Worm (Caenorhabditis elegans): Measurements from ENCODE around the gene T27A10.6.
A peak's percentile ranks its signal among the peaks of the same experiment; 100 is the strongest.

T27A10.6 gene

ce11 chrX:3611740-3612139 lies 15.6 kb upstream of the T27A10.6 start:
- TF ChIP-seq snpc-4 (tag; optimal IDR thresholded peaks at IDR 0.05) (no peak), xbp-1 (tag; optimal IDR thresholded peaks at IDR 0.05) (no peak), unc-86 (tag; optimal IDR thresholded peaks at IDR 0.05) (no peak), mef-2 (tag; optimal IDR thresholded peaks at IDR 0.05) (no peak), nhr-28 (tag; optimal IDR thresholded peaks at IDR 0.05) (no peak), lin-39 (tag; optimal IDR thresholded peaks at IDR 0.05) (no peak)

ce11 chrX:3611042-3611623 lies 15.0 kb upstream of the T27A10.6 start, which contains the start of gene C18B2.5:
Gene C18B2.5 (minus strand): TSS chrX:3611092.
- TF ChIP-seq elt-2 (tag; optimal IDR thresholded peaks at IDR 0.05) (peak; percentile 35), fos-1 (tag; optimal IDR thresholded peaks at IDR 0.05) (no peak), efl-1 (optimal IDR thresholded peaks at IDR 0.05) (no peak), efl-1 (GFP tag; optimal IDR thresholded peaks at IDR 0.05 in 1 of 2) (peak in 1 of 2 experiments; percentile 72)

ce11 chrX:3610442-3610841 lies 14.3 kb upstream of the T27A10.6 start:
- TF ChIP-seq fkh-8 (tag; optimal IDR thresholded peaks at IDR 0.05) (no peak), blmp-1 (tag; optimal IDR thresholded peaks at IDR 0.05) (no peak), hpl-2 (GFP tag; optimal IDR thresholded peaks at IDR 0.05) (no peak), lin-39 (tag; optimal IDR thresholded peaks at IDR 0.05) (no peak), grh-1 (GFP tag; IDR thresholded peaks at IDR 0.05) (no peak), mab-9 (GFP tag; IDR thresholded peaks at IDR 0.05) (no peak), ama-1 (optimal IDR thresholded peaks at IDR 0.05) (no peak), C04F5.9 (tag; optimal IDR thresholded peaks at IDR 0.05) (no peak), ceh-8 (GFP tag; optimal IDR thresholded peaks at IDR 0.05) (no peak)

ce11 chrX:3605727-3606126 lies 9.6 kb upstream of the T27A10.6 start, which contains the start of gene C18B2.4:
Gene C18B2.4 (minus strand): TSS chrX:3605741.
- TF ChIP-seq sup-37 (GFP tag; optimal IDR thresholded peaks at IDR 0.05): no peak
- TF ChIP-seq sptf-1 (tag; optimal IDR thresholded peaks at IDR 0.05): no peak
- TF ChIP-seq nhr-20 (tag; optimal IDR thresholded peaks at IDR 0.05): peak; percentile 67
- no peak for TF ChIP-seq lin-39 (tag; optimal IDR thresholded peaks at IDR 0.05)
- peak; percentile 64 for TF ChIP-seq snpc-4 (tag; optimal IDR thresholded peaks at IDR 0.05)
- peak; percentile 84 for TF ChIP-seq skn-1 (tag; optimal IDR thresholded peaks at IDR 0.05)
- no peak for TF ChIP-seq C34B4.2 (tag; optimal IDR thresholded peaks at IDR 0.05)
- TF ChIP-seq hpl-2 (GFP tag; optimal IDR thresholded peaks at IDR 0.05): no peak
- TF ChIP-seq blmp-1 (tag; optimal IDR thresholded peaks at IDR 0.05): peak; percentile 42
- TF ChIP-seq dpl-1 (GFP tag; optimal IDR thresholded peaks at IDR 0.05): peak; percentile 15 to 49 (median 29)
- TF ChIP-seq unc-98 (GFP tag; IDR thresholded peaks at IDR 0.05): no peak
- peak; percentile 40 for TF ChIP-seq swsn-7 (tag; optimal IDR thresholded peaks at IDR 0.05)
- no peak for TF ChIP-seq tlp-1 (tag; optimal IDR thresholded peaks at IDR 0.05)
- TF ChIP-seq aha-1 (tag; optimal IDR thresholded peaks at IDR 0.05): no peak
- TF ChIP-seq vab-15 (tag; optimal IDR thresholded peaks at IDR 0.05): no peak
- TF ChIP-seq elt-2 (tag; optimal IDR thresholded peaks at IDR 0.05): peak; percentile 36
- TF ChIP-seq elt-3 (tag; optimal IDR thresholded peaks at IDR 0.05): peak in 1 of 6 experiments; percentile 1
- peak; percentile 58 for TF ChIP-seq isw-1 (GFP tag; IDR thresholded peaks at IDR 0.05)
- no peak for TF ChIP-seq alr-1 (tag; optimal IDR thresholded peaks at IDR 0.05; ENCODE audit: borderline replicate concordance)
- no peak for TF ChIP-seq ceh-8 (GFP tag; optimal IDR thresholded peaks at IDR 0.05)
- no peak for TF ChIP-seq ceh-90 (tag; optimal IDR thresholded peaks at IDR 0.05)
- no peak for TF ChIP-seq pqm-1 (tag; optimal IDR thresholded peaks at IDR 0.05)
- no peak for TF ChIP-seq lin-13 (GFP tag; optimal IDR thresholded peaks at IDR 0.05)
- no peak for TF ChIP-seq efl-3 (GFP tag; optimal IDR thresholded peaks at IDR 0.05)
- TF ChIP-seq mdl-1 (tag; optimal IDR thresholded peaks at IDR 0.05): peak in 1 of 2 experiments; percentile 75
- peak; percentile 43 to 66 for TF ChIP-seq efl-1 (optimal IDR thresholded peaks at IDR 0.05)
- peak in 1 of 2 experiments; percentile 36 for TF ChIP-seq efl-1 (GFP tag; optimal IDR thresholded peaks at IDR 0.05 in 1 of 2)
- TF ChIP-seq unc-86 (tag; optimal IDR thresholded peaks at IDR 0.05): peak; percentile 48
- no peak for TF ChIP-seq nhr-28 (tag; optimal IDR thresholded peaks at IDR 0.05)
- TF ChIP-seq snu-23 (GFP tag; optimal IDR thresholded peaks at IDR 0.05): peak; percentile 80
- peak; percentile 66 for TF ChIP-seq nhr-77 (tag; optimal IDR thresholded peaks at IDR 0.05)
- TF ChIP-seq ceh-63 (GFP tag; optimal IDR thresholded peaks at IDR 0.05): no peak
- no peak for TF ChIP-seq unc-130 (tag; optimal IDR thresholded peaks at IDR 0.05)
- TF ChIP-seq lin-14 (GFP tag; optimal IDR thresholded peaks at IDR 0.05): peak; percentile 93
- no peak for TF ChIP-seq ces-1 (GFP tag; optimal IDR thresholded peaks at IDR 0.05)
- TF ChIP-seq dsc-1 (tag; optimal IDR thresholded peaks at IDR 0.05): peak; percentile 45
- no peak for TF ChIP-seq aly-2 (tag; optimal IDR thresholded peaks at IDR 0.05)
- no peak for TF ChIP-seq nhr-76 (tag; optimal IDR thresholded peaks at IDR 0.05)
- TF ChIP-seq nhr-12 (tag; optimal IDR thresholded peaks at IDR 0.05): no peak
